Worm (Caenorhabditis elegans): ENCODE results near the gene F21H7.2.

ce11 chrV:16233624-16234023 lies 3.8 kb upstream of the F21H7.2 start, which contains the start of gene clec-233:
- TF ChIP-seq ref-1 (GFP tag; conservative IDR thresholded peaks at IDR 0.05) (no peak), klf-2 (GFP tag; conservative IDR thresholded peaks at IDR 0.05) (no peak)
